Worm (Caenorhabditis elegans) whole organism, young adult: Measurements from ENCODE around the gene C18G1.8.
"Not testable (repeated sequence)": the region's sequence is repeated elsewhere in the genome, so short reads cannot be mapped to it uniquely, and the experiment has no call there.

Experiments
- D2030.7 ChIP-seq: fragments of 200-800 bp; sonication (Bioruptor generic); IDR thresholded peaks from 2 replicates; pipeline ENCODE4 v1.3.6; 2022; ENCODE audit warnings: missing genetic modification reagents, missing genetic modification characterization, missing compliant biosample characterization
- F33H1.4 ChIP-seq: fragments of 200-800 bp; sonication (Bioruptor generic); IDR thresholded peaks from 2 replicates; pipeline ENCODE4 v1.3.6; 2022; ENCODE audit warnings: missing genetic modification reagents, missing genetic modification characterization, missing compliant biosample characterization
- F37B4.10 ChIP-seq: fragments of 200-800 bp; sonication (Bioruptor generic); IDR thresholded peaks from 2 replicates; pipeline ENCODE4 v1.3.6; 2022; ENCODE audit warnings: missing genetic modification characterization, missing compliant biosample characterization
- F39B2.1 ChIP-seq: fragments of 200-800 bp; sonication (Bioruptor generic); IDR thresholded peaks from 2 replicates; pipeline ENCODE4 v1.3.6; 2022; ENCODE audit warnings: missing genetic modification reagents, missing genetic modification characterization, missing compliant biosample characterization
- F49E8.2 ChIP-seq: sonication (generic microtip); optimal IDR thresholded peaks from 3 replicates; lab custom pipeline; 2017; ENCODE audit warnings: missing genetic modification characterization, mild to moderate bottlenecking, missing compliant biosample characterization, antibody characterized with exemption, moderate library complexity; ENCODE audit not compliant: insufficient read depth
- T26A5.8 ChIP-seq: sonication (generic microtip); optimal IDR thresholded peaks from 2 replicates; lab custom pipeline; 2016; ENCODE audit warnings: missing genetic modification characterization, missing compliant biosample characterization
- Y53G8AR.9 ChIP-seq: fragments of 200-800 bp; sonication (Bioruptor generic); conservative IDR thresholded peaks from 2 replicates; pipeline ENCODE4 v1.3.6; 2022; ENCODE audit warnings: missing genetic modification reagents, missing genetic modification characterization, missing compliant biosample characterization
- Y67H2A.10 ChIP-seq: fragments of 200-800 bp; sonication (Bioruptor generic); conservative IDR thresholded peaks from 2 replicates; pipeline ENCODE4 v1.3.6; 2022; ENCODE audit warnings: missing genetic modification reagents, missing genetic modification characterization, missing compliant biosample characterization
- Y95B8A.8 ChIP-seq: fragments of 200-800 bp; sonication (Bioruptor generic); IDR thresholded peaks from 2 replicates; pipeline ENCODE4 v1.3.6; 2022; ENCODE audit warnings: missing genetic modification reagents, missing genetic modification characterization, missing compliant biosample characterization
- ama-1 ChIP-seq, 3 experiments: fragments of 150-350 bp in 1 of 3; sonication (generic microtip) in 2 of 3; optimal IDR thresholded peaks; 2 replicates each; lab custom pipeline; 2014 to 2018; ENCODE audit warnings: missing biosample characterization in 2 of 3, missing genetic modification characterization in 2 of 3, missing genetic modification reagents in 2 of 3
- athp-1 ChIP-seq: sonication (generic microtip); optimal IDR thresholded peaks from 2 replicates; lab custom pipeline; 2017; ENCODE audit warnings: mild to moderate bottlenecking, missing genetic modification characterization, missing compliant biosample characterization
- attf-6 ChIP-seq: fragments of 200-800 bp; sonication (Bioruptor generic); IDR thresholded peaks from 2 replicates; pipeline ENCODE4 v1.3.6; 2022; ENCODE audit warnings: missing genetic modification reagents, missing genetic modification characterization, missing compliant biosample characterization
- bed-1 ChIP-seq: fragments of 200-800 bp; sonication (Bioruptor generic); IDR thresholded peaks from 2 replicates; pipeline ENCODE4 v1.3.6; 2022; ENCODE audit warnings: missing genetic modification reagents, missing genetic modification characterization, missing compliant biosample characterization
- efl-1 ChIP-seq: fragments of 150-350 bp; optimal IDR thresholded peaks from 2 replicates; lab custom pipeline; 2014; ENCODE audit warnings: missing biosample characterization, missing genetic modification reagents, missing genetic modification characterization
- ekl-4 ChIP-seq: fragments of 200-800 bp; sonication (Bioruptor generic); IDR thresholded peaks from 2 replicates; pipeline ENCODE4 v1.3.6; 2022; ENCODE audit warnings: missing genetic modification reagents, missing genetic modification characterization, missing compliant biosample characterization
- him-1 ChIP-seq: sonication (generic microtip); optimal IDR thresholded peaks from 2 replicates; lab custom pipeline; 2016; ENCODE audit warnings: missing genotype, missing genetic modification reagents, missing genetic modification characterization, missing compliant biosample characterization
- hmg-1.2 ChIP-seq: fragments of 200-800 bp; sonication (Bioruptor generic); IDR thresholded peaks from 2 replicates; pipeline ENCODE4 v1.3.6; 2022; ENCODE audit warnings: missing genetic modification reagents, missing genetic modification characterization, missing compliant biosample characterization
- hmg-20 ChIP-seq: fragments of 200-800 bp; sonication (Bioruptor generic); IDR thresholded peaks from 2 replicates; pipeline ENCODE4 v1.3.6; 2022; ENCODE audit warnings: missing genetic modification reagents, missing genetic modification characterization, missing compliant biosample characterization
- hrde-1 ChIP-seq: sonication (generic microtip); optimal IDR thresholded peaks from 2 replicates; lab custom pipeline; 2016; ENCODE audit warnings: missing genetic modification characterization, mild to moderate bottlenecking, missing compliant biosample characterization, moderate library complexity, missing genotype, missing genetic modification reagents, borderline replicate concordance
- hsf-1 ChIP-seq: fragments of 200-800 bp; sonication (Bioruptor generic); IDR thresholded peaks from 2 replicates; pipeline ENCODE4 v1.3.6; 2022; ENCODE audit warnings: missing genetic modification reagents, missing genetic modification characterization, missing compliant biosample characterization
- lin-35 ChIP-seq, 3 experiments: fragments of 150-350 bp in 2 of 3; sonication (generic microtip) in 1 of 3; optimal IDR thresholded peaks; 2 replicates each; lab custom pipeline; 2014 to 2018; ENCODE audit warnings: missing biosample characterization in 3 of 3, missing genetic modification characterization in 3 of 3, missing genetic modification reagents in 3 of 3
- madf-3 ChIP-seq: fragments of 200-800 bp; sonication (Bioruptor generic); IDR thresholded peaks from 2 replicates; pipeline ENCODE4 v1.3.6; 2022; ENCODE audit warnings: missing genetic modification reagents, missing genetic modification characterization, missing compliant biosample characterization
- madf-6 ChIP-seq: fragments of 200-800 bp; sonication (Bioruptor generic); IDR thresholded peaks from 2 replicates; pipeline ENCODE4 v1.3.6; 2022; ENCODE audit warnings: missing genetic modification reagents, missing genetic modification characterization, missing compliant biosample characterization
- mel-28 ChIP-seq: sonication (generic microtip); optimal IDR thresholded peaks from 2 replicates; lab custom pipeline; 2016; ENCODE audit warnings: borderline replicate concordance, mild to moderate bottlenecking, missing genetic modification characterization, missing compliant biosample characterization
- mes-4 ChIP-seq: sonication (generic microtip); optimal IDR thresholded peaks from 2 replicates; lab custom pipeline; 2016; ENCODE audit warnings: missing genotype, missing genetic modification characterization, missing compliant biosample characterization
- nhr-80 ChIP-seq: sonication (generic microtip); optimal IDR thresholded peaks from 2 replicates; lab custom pipeline; 2016; ENCODE audit warnings: missing genetic modification characterization, missing compliant biosample characterization
- pha-4 ChIP-seq: fragments of 150-350 bp; sonication (generic microtip); optimal IDR thresholded peaks from 2 replicates; lab custom pipeline; 2014; ENCODE audit warnings: missing biosample characterization, missing genetic modification reagents, missing genetic modification characterization
- rcor-1 ChIP-seq: fragments of 200-800 bp; sonication (Bioruptor generic); IDR thresholded peaks from 2 replicates; pipeline ENCODE4 v1.3.6; 2022; ENCODE audit warnings: missing genetic modification reagents, missing genetic modification characterization, missing compliant biosample characterization
- snpc-1.1 ChIP-seq: sonication (generic microtip); optimal IDR thresholded peaks from 2 replicates; lab custom pipeline; 2017; ENCODE audit warnings: missing genetic modification characterization, mild to moderate bottlenecking, missing compliant biosample characterization, antibody characterized with exemption, moderate library complexity, missing genotype, missing genetic modification reagents; ENCODE audit not compliant: insufficient read depth
- somi-1 ChIP-seq: fragments of 200-800 bp; sonication (Bioruptor generic); optimal IDR thresholded peaks from 2 replicates; lab custom pipeline; 2018; ENCODE audit warnings: mild to moderate bottlenecking, missing genetic modification characterization, missing compliant biosample characterization
- tlf-1 ChIP-seq: fragments of 200-800 bp; sonication (Bioruptor generic); optimal IDR thresholded peaks from 2 replicates; lab custom pipeline; 2018; ENCODE audit warnings: mild to moderate bottlenecking, missing genetic modification characterization, missing compliant biosample characterization
- unc-130 ChIP-seq: sonication (generic microtip); optimal IDR thresholded peaks from 2 replicates; lab custom pipeline; 2016; ENCODE audit warnings: missing genetic modification reagents, missing genetic modification characterization, missing compliant biosample characterization
- zfh-2 ChIP-seq: fragments of 200-800 bp; sonication (Bioruptor generic); conservative IDR thresholded peaks from 2 replicates; pipeline ENCODE4 v1.3.6; 2022; ENCODE audit warnings: missing genetic modification reagents, missing genetic modification characterization, missing compliant biosample characterization
- ztf-26 ChIP-seq: sonication (generic microtip); optimal IDR thresholded peaks from 2 replicates; lab custom pipeline; 2017; ENCODE audit warnings: missing genetic modification characterization, missing compliant biosample characterization

C18G1.8 gene

ce11 chrV:4769633-4770032, 3.2 kb upstream of the C18G1.8 start, which contains the start of gene C18G1.9:
Gene C18G1.9, minus strand, starts transcription at chrV:4769733.
- no peak for TF ChIP-seq athp-1
- TF ChIP-seq efl-1 = no peak
- TF ChIP-seq zfh-2 (GFP tag; lab: Robert Waterston, UW) = no peak
- no peak for TF ChIP-seq D2030.7 (GFP tag; lab: Robert Waterston, UW)
- no peak for TF ChIP-seq hrde-1 (tag; lab: Kevin White, UChicago)
- TF ChIP-seq mes-4 (tag; lab: Kevin White, UChicago) = no peak
- no peak for TF ChIP-seq pha-4 (tag; lab: Kevin White, UChicago)
- TF ChIP-seq bed-1 = no peak
- no peak for TF ChIP-seq snpc-1.1 (tag; lab: Kevin White, UChicago)
- TF ChIP-seq, all 124 proteins: peak for 0

ce11 chrV:4767537-4767936, 1.1 kb upstream of the C18G1.8 start:
- peak; percentile 94 for TF ChIP-seq hsf-1 (GFP tag; lab: Robert Waterston, UW)

ce11 chrV:4760674-4761073, 5.7 kb downstream of the C18G1.8 start, which contains the start of gene bgnt-1.4:
Gene bgnt-1.4, plus strand, starts transcription at chrV:4760974.
- not testable (repeated sequence) for TF ChIP-seq ztf-26 (tag; lab: Kevin White, UChicago); mel-28 (tag; lab: Kevin White, UChicago); hmg-1.2 (GFP tag; lab: Robert Waterston, UW)

- TF ChIP-seq madf-3 (peak; percentile 78; the same call in 1 of the 2 replicates), Y95B8A.8 (GFP tag; lab: Robert Waterston, UW) (0 out of 2 replicates have a peak, but pooled peaks have one; percentile 39), somi-1 (GFP tag; lab: Kevin White, UChicago) (no peak), hmg-1.2 (GFP tag; lab: Robert Waterston, UW) (peak; percentile 14; the same call in 1 of the 2 replicates), T26A5.8 (tag; lab: Kevin White, UChicago) (peak; percentile 2), rcor-1 (GFP tag; lab: Robert Waterston, UW) (peak; percentile 46; the same call in 1 of the 2 replicates), Y53G8AR.9 (GFP tag; lab: Robert Waterston, UW) (peak; percentile 79), nhr-80 (tag; lab: Kevin White, UChicago) (no peak), F49E8.2 (peak; percentile 15), unc-130 (no peak), tlf-1 (GFP tag; lab: Kevin White, UChicago) (no peak), hrde-1 (tag; lab: Kevin White, UChicago) (peak; percentile 10), Y67H2A.10 (GFP tag; lab: Robert Waterston, UW) (no peak), ama-1 (optimal IDR thresholded peaks at IDR 0.05; lab: Kevin White, UChicago) (no peak), ama-1 (GFP tag; optimal IDR thresholded peaks at IDR 0.05; lab: Kevin White, UChicago) (peak in 1 of 2 experiments; percentile 37), madf-6 (peak; percentile 63), F33H1.4 (GFP tag; lab: Robert Waterston, UW) (0 out of 2 replicates have a peak, but pooled peaks have one; percentile 21), him-1 (tag; lab: Kevin White, UChicago) (peak; percentile 21), hsf-1 (GFP tag; lab: Robert Waterston, UW) (peak; percentile 74), lin-35 (GFP tag; optimal IDR thresholded peaks at IDR 0.05; lab: Kevin White, UChicago) (peak in 1 of 3 experiments; percentile 17), F39B2.1 (GFP tag; lab: Robert Waterston, UW) (peak; percentile 76; the same call in 1 of the 2 replicates), F37B4.10 (GFP tag; lab: Robert Waterston, UW) (no peak), hmg-20 (GFP tag; lab: Robert Waterston, UW) (0 out of 2 replicates have a peak, but pooled peaks have one; percentile 3), attf-6 (peak; percentile 47; the same call in 1 of the 2 replicates), ekl-4 (GFP tag; lab: Robert Waterston, UW) (peak; percentile 52; the same call in 1 of the 2 replicates)
Observed at ce11 chrV:4758540-4758939, 7.9 kb downstream of the C18G1.8 start.
